Worm (Caenorhabditis elegans): ENCODE results near the gene T22D1.8.

DNA sequence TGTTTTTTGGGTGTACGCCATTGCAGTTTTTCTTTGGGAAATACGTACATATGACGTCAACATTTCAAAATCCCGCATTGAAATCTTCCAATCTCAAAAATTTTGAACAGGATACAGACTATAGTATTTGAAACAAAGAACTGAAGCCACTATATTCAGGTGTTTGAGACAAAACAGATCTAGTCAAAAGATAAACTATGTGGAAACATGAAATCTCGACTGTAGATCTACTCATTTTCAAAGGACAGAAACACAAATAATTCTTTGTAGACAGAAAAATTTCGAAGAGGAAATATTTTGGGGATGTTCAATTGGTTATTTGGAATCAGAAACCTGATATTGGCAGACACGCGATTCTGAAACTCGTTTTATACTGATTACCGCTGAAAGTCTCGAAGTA lies 19.4 kb upstream of the T22D1.8 start:
- no peak for TF ChIP-seq tbx-2 (tag; optimal IDR thresholded peaks at IDR 0.05)
- TF ChIP-seq ref-2 (tag; optimal IDR thresholded peaks at IDR 0.05), result no peak
- TF ChIP-seq ttx-3 (tag; optimal IDR thresholded peaks at IDR 0.05), result no peak
- TF ChIP-seq rnt-1 (tag; optimal IDR thresholded peaks at IDR 0.05), result no peak
- no peak for TF ChIP-seq ets-4 (tag; optimal IDR thresholded peaks at IDR 0.05)
- no peak for TF ChIP-seq pag-3 (tag; optimal IDR thresholded peaks at IDR 0.05; ENCODE audit: borderline replicate concordance)
- TF ChIP-seq hlh-30 (tag; optimal IDR thresholded peaks at IDR 0.05; ENCODE audit: insufficient read depth), result no peak
- no peak for TF ChIP-seq sdc-2 (tag; optimal IDR thresholded peaks at IDR 0.05)
- no peak for TF ChIP-seq elt-2 (tag; optimal IDR thresholded peaks at IDR 0.05)
- no peak for TF ChIP-seq unc-42 (tag; optimal IDR thresholded peaks at IDR 0.05)
- no peak for TF ChIP-seq nhr-11 (tag; optimal IDR thresholded peaks at IDR 0.05)
- TF ChIP-seq syd-9 (tag; optimal IDR thresholded peaks at IDR 0.05), result no peak
- TF ChIP-seq ahr-1 (tag; optimal IDR thresholded peaks at IDR 0.05), result no peak
- no peak for TF ChIP-seq pat-9 (tag; optimal IDR thresholded peaks at IDR 0.05)

Measured in whole organism, late embryonic.